Fruit fly (Drosophila melanogaster): ENCODE measurements around the gene m.

DNA sequence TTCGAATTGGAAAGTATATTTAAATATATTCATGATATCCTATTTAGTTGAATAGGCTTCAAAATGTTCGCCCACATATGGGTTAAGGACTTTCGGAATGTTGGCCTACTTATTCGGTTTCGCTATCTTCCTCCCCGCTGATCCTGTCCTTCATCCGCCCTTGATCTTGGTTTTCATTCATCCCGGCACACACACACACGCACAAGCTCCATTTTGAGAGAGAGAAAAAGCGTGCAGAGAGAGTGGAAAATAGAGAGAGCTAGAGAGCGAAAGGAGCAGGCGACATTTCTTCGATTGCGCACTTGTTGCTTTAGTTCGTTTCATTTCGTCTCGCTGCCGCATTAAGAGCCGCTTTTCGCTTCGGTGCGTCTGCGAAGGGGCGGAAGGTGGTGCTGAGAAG lies 33.0 kb downstream of the m start, which contains the start of gene Karl:
- TF ChIP-seq CG8478 (optimal IDR thresholded peaks at IDR 0.05) (no peak), EcR (GFP tag; optimal IDR thresholded peaks at IDR 0.05) (no peak), pan (optimal IDR thresholded peaks at IDR 0.05) (no peak), usp (GFP tag; optimal IDR thresholded peaks at IDR 0.05) (no peak)
